Fruit fly (Drosophila melanogaster): ENCODE measurements around the gene Kal1.

- TF ChIP-seq cyc (GFP tag; optimal IDR thresholded peaks at IDR 0.05) (peak; percentile 83), spab (GFP tag; optimal IDR thresholded peaks at IDR 0.05) (no peak), Lpt (GFP tag; optimal IDR thresholded peaks at IDR 0.05) (peak; percentile 82), esn (GFP tag; optimal IDR thresholded peaks at IDR 0.05) (peak; percentile 89), Sox14 (GFP tag; optimal IDR thresholded peaks at IDR 0.05) (no peak), CG10631 (GFP tag; optimal IDR thresholded peaks at IDR 0.05) (peak; percentile 92), vri (GFP tag; optimal IDR thresholded peaks at IDR 0.05) (peak; percentile 75), CG16779 (tag; optimal IDR thresholded peaks at IDR 0.05) (peak; percentile 74)
These were observed 20.1 kb downstream of the Kal1 start, which contains the start of the genes Myo95E and TBC1d7 for dm6 chr3R:24161173-24161811.

Measured in whole organism, prepupa.